Worm (Caenorhabditis elegans): Measurements from ENCODE around the gene nhr-28.

The nhr-28 gene

ce11 chrX:16341838-16342237 is 12.9 kb upstream of the nhr-28 start:
- TF ChIP-seq tbx-37 (GFP tag; conservative IDR thresholded peaks at IDR 0.05) (no peak), sea-1 (GFP tag; conservative IDR thresholded peaks at IDR 0.05) (no peak), F13C5.2 (tag; optimal IDR thresholded peaks at IDR 0.05) (no peak), ets-7 (tag; optimal IDR thresholded peaks at IDR 0.05) (no peak), B0310.2 (tag; optimal IDR thresholded peaks at IDR 0.05) (no peak), flt-1 (GFP tag; IDR thresholded peaks at IDR 0.05) (no peak), scrt-1 (GFP tag; IDR thresholded peaks at IDR 0.05) (no peak), aly-1 (tag; optimal IDR thresholded peaks at IDR 0.05) (no peak), tbx-11 (GFP tag; IDR thresholded peaks at IDR 0.05) (no peak), tra-4 (tag; optimal IDR thresholded peaks at IDR 0.05) (no peak), ama-1 (optimal IDR thresholded peaks at IDR 0.05) (no peak), hnd-1 (tag; optimal IDR thresholded peaks at IDR 0.05) (no peak), hmg-4 (GFP tag; optimal IDR thresholded peaks at IDR 0.05) (no peak), hmbx-1 (tag; optimal IDR thresholded peaks at IDR 0.05) (no peak), pes-1 (GFP tag; IDR thresholded peaks at IDR 0.05) (no peak), ceh-36 (tag; optimal IDR thresholded peaks at IDR 0.05) (no peak)

ce11 chrX:16342256-16342655 is 12.5 kb upstream of the nhr-28 start:
- TF ChIP-seq hmg-4 (GFP tag; optimal IDR thresholded peaks at IDR 0.05) = no peak
- TF ChIP-seq ceh-13 (GFP tag; optimal IDR thresholded peaks at IDR 0.05) = no peak
- TF ChIP-seq sea-1 (GFP tag; conservative IDR thresholded peaks at IDR 0.05) = no peak

- TF ChIP-seq B0310.2 (tag; optimal IDR thresholded peaks at IDR 0.05) = no peak
- TF ChIP-seq hmbx-1 (tag; optimal IDR thresholded peaks at IDR 0.05) = no peak
- no peak for TF ChIP-seq ets-7 (tag; optimal IDR thresholded peaks at IDR 0.05)
- TF ChIP-seq ceh-36 (tag; optimal IDR thresholded peaks at IDR 0.05) = no peak
- TF ChIP-seq hnd-1 (tag; optimal IDR thresholded peaks at IDR 0.05) = no peak
- no peak for TF ChIP-seq hmg-4 (GFP tag; optimal IDR thresholded peaks at IDR 0.05)
- no peak for TF ChIP-seq ama-1 (optimal IDR thresholded peaks at IDR 0.05)
- TF ChIP-seq tbx-37 (GFP tag; conservative IDR thresholded peaks at IDR 0.05) = no peak
- no peak for TF ChIP-seq ceh-13 (GFP tag; optimal IDR thresholded peaks at IDR 0.05)
- no peak for TF ChIP-seq pes-1 (GFP tag; IDR thresholded peaks at IDR 0.05)
- no peak for TF ChIP-seq F13C5.2 (tag; optimal IDR thresholded peaks at IDR 0.05)
- TF ChIP-seq flt-1 (GFP tag; IDR thresholded peaks at IDR 0.05) = no peak
- no peak for TF ChIP-seq aly-1 (tag; optimal IDR thresholded peaks at IDR 0.05)
- no peak for TF ChIP-seq tbx-11 (GFP tag; IDR thresholded peaks at IDR 0.05)
Observed at ce11 chrX:16343885-16344640, 10.7 kb upstream of the nhr-28 start.

- TF ChIP-seq B0310.2 (tag; optimal IDR thresholded peaks at IDR 0.05) = no peak
- TF ChIP-seq tbx-11 (GFP tag; IDR thresholded peaks at IDR 0.05) = no peak
- no peak for TF ChIP-seq tra-4 (tag; optimal IDR thresholded peaks at IDR 0.05)
- TF ChIP-seq tbx-37 (GFP tag; conservative IDR thresholded peaks at IDR 0.05) = no peak
- TF ChIP-seq ceh-36 (tag; optimal IDR thresholded peaks at IDR 0.05) = no peak
- TF ChIP-seq F13C5.2 (tag; optimal IDR thresholded peaks at IDR 0.05) = no peak
- TF ChIP-seq hnd-1 (tag; optimal IDR thresholded peaks at IDR 0.05) = no peak
- no peak for TF ChIP-seq scrt-1 (GFP tag; IDR thresholded peaks at IDR 0.05)
- TF ChIP-seq pes-1 (GFP tag; IDR thresholded peaks at IDR 0.05) = no peak
- TF ChIP-seq flt-1 (GFP tag; IDR thresholded peaks at IDR 0.05) = no peak
- no peak for TF ChIP-seq ceh-13 (GFP tag; optimal IDR thresholded peaks at IDR 0.05)
- no peak for TF ChIP-seq aly-1 (tag; optimal IDR thresholded peaks at IDR 0.05)
- no peak for TF ChIP-seq ets-7 (tag; optimal IDR thresholded peaks at IDR 0.05)
- no peak for TF ChIP-seq sea-1 (GFP tag; conservative IDR thresholded peaks at IDR 0.05)
- TF ChIP-seq ama-1 (optimal IDR thresholded peaks at IDR 0.05) = no peak
- no peak for TF ChIP-seq hmbx-1 (tag; optimal IDR thresholded peaks at IDR 0.05)
- TF ChIP-seq hmg-4 (GFP tag; optimal IDR thresholded peaks at IDR 0.05) = no peak
Observed at ce11 chrX:16345296-16345695, 9.5 kb upstream of the nhr-28 start.

ce11 chrX:16346212-16346883 is 8.4 kb upstream of the nhr-28 start:
- TF ChIP-seq tra-4 (tag; optimal IDR thresholded peaks at IDR 0.05) (no peak), flt-1 (GFP tag; IDR thresholded peaks at IDR 0.05) (no peak), scrt-1 (GFP tag; IDR thresholded peaks at IDR 0.05) (no peak), hmbx-1 (tag; optimal IDR thresholded peaks at IDR 0.05) (no peak), pes-1 (GFP tag; IDR thresholded peaks at IDR 0.05) (no peak), sea-1 (GFP tag; conservative IDR thresholded peaks at IDR 0.05) (no peak)

- no peak for TF ChIP-seq flt-1 (GFP tag; IDR thresholded peaks at IDR 0.05)
- TF ChIP-seq F13C5.2 (tag; optimal IDR thresholded peaks at IDR 0.05) = no peak
Observed at ce11 chrX:16349019-16349418, 5.8 kb upstream of the nhr-28 start.

ce11 chrX:16352503-16352902 is 2.3 kb upstream of the nhr-28 start:
- TF ChIP-seq hmbx-1 (tag; optimal IDR thresholded peaks at IDR 0.05) = no peak
- no peak for TF ChIP-seq tbx-11 (GFP tag; IDR thresholded peaks at IDR 0.05)
- no peak for TF ChIP-seq ama-1 (optimal IDR thresholded peaks at IDR 0.05)
- no peak for TF ChIP-seq ceh-13 (GFP tag; optimal IDR thresholded peaks at IDR 0.05)
- TF ChIP-seq B0310.2 (tag; optimal IDR thresholded peaks at IDR 0.05) = no peak
- no peak for TF ChIP-seq sea-1 (GFP tag; conservative IDR thresholded peaks at IDR 0.05)
- no peak for TF ChIP-seq tra-4 (tag; optimal IDR thresholded peaks at IDR 0.05)
- no peak for TF ChIP-seq ceh-36 (tag; optimal IDR thresholded peaks at IDR 0.05)
- TF ChIP-seq ets-7 (tag; optimal IDR thresholded peaks at IDR 0.05) = no peak
- TF ChIP-seq scrt-1 (GFP tag; IDR thresholded peaks at IDR 0.05) = no peak
- no peak for TF ChIP-seq hnd-1 (tag; optimal IDR thresholded peaks at IDR 0.05)
- no peak for TF ChIP-seq tbx-37 (GFP tag; conservative IDR thresholded peaks at IDR 0.05)
- TF ChIP-seq flt-1 (GFP tag; IDR thresholded peaks at IDR 0.05) = no peak
- no peak for TF ChIP-seq pes-1 (GFP tag; IDR thresholded peaks at IDR 0.05)
- no peak for TF ChIP-seq F13C5.2 (tag; optimal IDR thresholded peaks at IDR 0.05)
- TF ChIP-seq hmg-4 (GFP tag; optimal IDR thresholded peaks at IDR 0.05) = no peak
- no peak for TF ChIP-seq aly-1 (tag; optimal IDR thresholded peaks at IDR 0.05)
